Fruit fly (Drosophila melanogaster) whole organism, embryonic: ENCODE measurements around the gene CG11350.
A peak's percentile ranks its signal among the peaks of the same experiment; 100 is the strongest.

Experiments used
- Bdp1 ChIP-seq: fragments of 200-800 bp; sonication (Bioruptor generic); optimal IDR thresholded peaks from 3 replicates; lab custom pipeline; 2016; ENCODE audit warnings: missing biosample characterization, missing genetic modification characterization
- Bgb ChIP-seq: fragments of 200-800 bp; sonication (Bioruptor generic); IDR thresholded peaks from 2 replicates; pipeline ENCODE4 v1.3.6; 2022; ENCODE audit warnings: missing biosample characterization, missing genetic modification characterization; ENCODE audit not compliant: partially characterized antibody
- CG10366 ChIP-seq: fragments of 200-800 bp; sonication (Bioruptor generic); IDR thresholded peaks from 2 replicates; pipeline ENCODE4 v1.3.6; 2022; ENCODE audit warnings: missing biosample characterization, missing genetic modification characterization
- CG10431 ChIP-seq: fragments of 200-800 bp; sonication (Bioruptor generic); optimal IDR thresholded peaks from 3 replicates; lab custom pipeline; 2018; ENCODE audit warnings: missing biosample characterization, mild to moderate bottlenecking, missing genetic modification characterization
- CG10543 ChIP-seq: fragments of 200-800 bp; sonication (Bioruptor generic); optimal IDR thresholded peaks from 3 replicates; lab custom pipeline; 2017; ENCODE audit warnings: missing biosample characterization, mild to moderate bottlenecking, missing genetic modification characterization, moderate library complexity
- CG10654 ChIP-seq: fragments of 200-800 bp; sonication (Bioruptor generic); optimal IDR thresholded peaks from 2 replicates; lab custom pipeline; 2016; ENCODE audit warnings: missing biosample characterization, missing genetic modification characterization
- CG12744 ChIP-seq: fragments of 200-800 bp; sonication (Bioruptor generic); optimal IDR thresholded peaks from 2 replicates; lab custom pipeline; 2016; ENCODE audit warnings: missing biosample characterization, missing genetic modification characterization
- CG14050 ChIP-seq: fragments of 200-800 bp; sonication (Bioruptor generic); IDR thresholded peaks from 3 replicates; pipeline ENCODE4 v1.3.6; 2022; ENCODE audit warnings: missing biosample characterization, missing genetic modification characterization
- CG14441 ChIP-seq: fragments of 200-800 bp; sonication (Bioruptor generic); IDR thresholded peaks from 2 replicates; pipeline ENCODE4 v1.3.6; 2022; ENCODE audit warnings: missing biosample characterization, missing genetic modification characterization
- CG15073 ChIP-seq: fragments of 200-800 bp; sonication (Bioruptor generic); optimal IDR thresholded peaks from 2 replicates; lab custom pipeline; 2016; ENCODE audit warnings: missing biosample characterization, missing genetic modification characterization
- CG16779 ChIP-seq: fragments of 200-800 bp; sonication (Bioruptor generic); IDR thresholded peaks from 2 replicates; pipeline ENCODE4 v1.3.6; 2022; ENCODE audit warnings: missing biosample characterization, missing genetic modification characterization
- CG16863 ChIP-seq: fragments of 200-800 bp; sonication (Bioruptor generic); optimal IDR thresholded peaks from 3 replicates; lab custom pipeline; 2016; ENCODE audit warnings: missing biosample characterization, missing genetic modification characterization
- CG17361 ChIP-seq: fragments of 200-800 bp; sonication (Bioruptor generic); IDR thresholded peaks from 3 replicates; pipeline ENCODE4 v1.3.6; 2022; ENCODE audit warnings: missing biosample characterization, missing genetic modification characterization
- CG17568 ChIP-seq: fragments of 200-800 bp; sonication (Bioruptor generic); optimal IDR thresholded peaks from 2 replicates; lab custom pipeline; 2018; ENCODE audit warnings: missing biosample characterization, mild to moderate bottlenecking, missing genetic modification characterization, moderate library complexity
- CG18011 ChIP-seq: fragments of 200-800 bp; sonication (Bioruptor generic); optimal IDR thresholded peaks from 2 replicates; lab custom pipeline; 2017; ENCODE audit warnings: missing biosample characterization, missing genetic modification characterization, mild to moderate bottlenecking, moderate library complexity, missing genotype
- CG31224 ChIP-seq: fragments of 200-800 bp; sonication (Bioruptor generic); IDR thresholded peaks from 2 replicates; pipeline ENCODE4 v1.3.6; 2022; ENCODE audit warnings: missing biosample characterization, missing genetic modification characterization
- CG33213 ChIP-seq: fragments of 200-800 bp; sonication (Bioruptor generic); optimal IDR thresholded peaks from 3 replicates; lab custom pipeline; 2016; ENCODE audit warnings: missing biosample characterization, missing genetic modification characterization
- CG4328 ChIP-seq: fragments of 200-800 bp; sonication (Bioruptor generic); optimal IDR thresholded peaks from 3 replicates; lab custom pipeline; 2017; ENCODE audit warnings: missing biosample characterization, missing genetic modification reagents, missing genetic modification characterization
- CG4820 ChIP-seq: fragments of 200-800 bp; sonication (Bioruptor generic); optimal IDR thresholded peaks from 3 replicates; lab custom pipeline; 2016; ENCODE audit warnings: missing biosample characterization, missing genetic modification characterization
- CG7556 ChIP-seq: fragments of 200-800 bp; sonication (Bioruptor generic); optimal IDR thresholded peaks from 2 replicates; lab custom pipeline; 2017; ENCODE audit warnings: missing biosample characterization, mild to moderate bottlenecking, missing genetic modification characterization
- CG7745 ChIP-seq: fragments of 200-800 bp; sonication (Bioruptor generic); optimal IDR thresholded peaks from 2 replicates; lab custom pipeline; 2018; ENCODE audit warnings: missing biosample characterization, mild to moderate bottlenecking, missing genetic modification characterization, moderate library complexity
- Camta ChIP-seq: fragments of 200-800 bp; sonication (Bioruptor generic); optimal IDR thresholded peaks from 2 replicates; lab custom pipeline; 2016; ENCODE audit warnings: missing biosample characterization, missing genetic modification characterization
- D19A ChIP-seq: fragments of 200-800 bp; optimal IDR thresholded peaks from 3 replicates; lab custom pipeline; 2019; ENCODE audit warnings: missing biosample characterization, mild to moderate bottlenecking, missing genetic modification characterization, moderate library complexity
- Hmr ChIP-seq: fragments of 200-800 bp; sonication (Bioruptor generic); optimal IDR thresholded peaks from 3 replicates; lab custom pipeline; 2017; ENCODE audit warnings: mild to moderate bottlenecking, missing biosample characterization, missing genetic modification reagents, missing genetic modification characterization
- Hr3 ChIP-seq: fragments of 200-800 bp; sonication (Bioruptor generic); optimal IDR thresholded peaks from 3 replicates; lab custom pipeline; 2016; ENCODE audit warnings: missing biosample characterization, missing genetic modification characterization
- Hr39 ChIP-seq: fragments of >200 bp; optimal IDR thresholded peaks from 2 replicates; lab custom pipeline; 2017
- Nf-YA ChIP-seq: fragments of 200-800 bp; sonication (Bioruptor generic); IDR thresholded peaks from 2 replicates; pipeline ENCODE4 v1.3.6; 2022; ENCODE audit warnings: missing biosample characterization, missing genetic modification characterization
- Oaz ChIP-seq: fragments of 200-800 bp; sonication (Bioruptor generic); IDR thresholded peaks from 2 replicates; pipeline ENCODE4 v1.3.6; 2022; ENCODE audit warnings: missing biosample characterization, missing genetic modification characterization
- Side ChIP-seq: fragments of 200-800 bp; sonication (Bioruptor generic); optimal IDR thresholded peaks from 2 replicates; lab custom pipeline; 2016; ENCODE audit warnings: missing biosample characterization, missing genetic modification characterization
- Vsx1 ChIP-seq: fragments of 200-800 bp; sonication (Bioruptor generic); optimal IDR thresholded peaks from 2 replicates; lab custom pipeline; 2017; ENCODE audit warnings: missing biosample characterization, mild to moderate bottlenecking, missing genetic modification characterization, missing genetic modification reagents
- ac ChIP-seq: fragments of 200-800 bp; sonication (Bioruptor generic); optimal IDR thresholded peaks from 3 replicates; lab custom pipeline; 2017; ENCODE audit warnings: missing biosample characterization, mild to moderate bottlenecking, missing genetic modification characterization
- aop ChIP-seq: fragments of 200-800 bp; sonication (Bioruptor generic); IDR thresholded peaks from 2 replicates; pipeline ENCODE4 v1.3.6; 2022; ENCODE audit warnings: missing biosample characterization, missing genetic modification characterization
- ap ChIP-seq: fragments of 200-800 bp; sonication (Bioruptor generic); IDR thresholded peaks from 2 replicates; pipeline ENCODE4 v1.3.6; 2022; ENCODE audit warnings: missing biosample characterization, missing genetic modification characterization
- bab2 ChIP-seq: fragments of 200-800 bp; sonication (Bioruptor generic); optimal IDR thresholded peaks from 2 replicates; lab custom pipeline; 2016; ENCODE audit warnings: missing biosample characterization, missing genetic modification characterization
- cg ChIP-seq: fragments of 200-800 bp; sonication (Bioruptor generic); optimal IDR thresholded peaks from 3 replicates; lab custom pipeline; 2019; ENCODE audit warnings: missing biosample characterization, mild to moderate bottlenecking, missing genetic modification characterization, moderate library complexity
- dmrt11E ChIP-seq: fragments of 200-800 bp; sonication (Bioruptor generic); optimal IDR thresholded peaks from 3 replicates; lab custom pipeline; 2018; ENCODE audit warnings: missing biosample characterization, mild to moderate bottlenecking, missing genetic modification characterization, moderate library complexity
- esg ChIP-seq: fragments of 200-800 bp; sonication (Bioruptor generic); conservative IDR thresholded peaks from 2 replicates; pipeline ENCODE4 v1.3.6; 2022; ENCODE audit warnings: missing biosample characterization, missing genetic modification characterization
- fd102C ChIP-seq: fragments of 200-800 bp; sonication (Bioruptor generic); optimal IDR thresholded peaks from 2 replicates; lab custom pipeline; 2018; ENCODE audit warnings: missing biosample characterization, mild to moderate bottlenecking, missing genetic modification characterization, moderate library complexity
- fd3F ChIP-seq: fragments of 200-800 bp; sonication (Bioruptor generic); optimal IDR thresholded peaks from 2 replicates; lab custom pipeline; 2018; ENCODE audit warnings: missing biosample characterization, mild to moderate bottlenecking, missing genetic modification characterization, moderate library complexity
- fd96Cb ChIP-seq: fragments of 200-800 bp; sonication (Bioruptor generic); optimal IDR thresholded peaks from 2 replicates; lab custom pipeline; 2018; ENCODE audit warnings: missing biosample characterization, mild to moderate bottlenecking, missing genetic modification characterization, moderate library complexity
- h ChIP-seq: fragments of >200 bp; optimal IDR thresholded peaks from 2 replicates; lab custom pipeline; 2017
- hth ChIP-seq: fragments of >200 bp; optimal IDR thresholded peaks from 2 replicates; lab custom pipeline; 2017; ENCODE audit warnings: inconsistent platforms
- lab ChIP-seq: fragments of 200-800 bp; sonication (Bioruptor generic); optimal IDR thresholded peaks from 3 replicates; lab custom pipeline; 2017; ENCODE audit warnings: missing biosample characterization, missing genetic modification characterization, mild to moderate bottlenecking, moderate library complexity, missing genetic modification reagents
- luna ChIP-seq: fragments of 200-800 bp; sonication (Bioruptor generic); optimal IDR thresholded peaks from 2 replicates; lab custom pipeline; 2016; ENCODE audit warnings: missing biosample characterization, missing genetic modification characterization
- nerfin-1 ChIP-seq: fragments of 200-800 bp; sonication (Bioruptor generic); optimal IDR thresholded peaks from 3 replicates; lab custom pipeline; 2019; ENCODE audit warnings: missing biosample characterization, mild to moderate bottlenecking, missing genetic modification characterization, moderate library complexity
- pan ChIP-seq, 4 experiments: fragments of >200 bp in 3 of 4; fragments of 200-800 bp in 1 of 4; sonication (Bioruptor generic) in 1 of 4; optimal IDR thresholded peaks in 3 of 4; IDR thresholded peaks in 1 of 4; 2 replicates each; pipeline versions ENCODE4 v1.3.6 to Lab custom; 2017 to 2022; ENCODE audit warnings: missing biosample characterization in 2 of 4, missing genetic modification characterization in 2 of 4, mixed read lengths in 1 of 4
- pho ChIP-seq: fragments of 200-800 bp; sonication (Bioruptor generic); optimal IDR thresholded peaks from 2 replicates; lab custom pipeline; 2016; ENCODE audit warnings: missing biosample characterization, missing genetic modification characterization
- phol ChIP-seq: fragments of 200-800 bp; sonication (Bioruptor generic); optimal IDR thresholded peaks from 3 replicates; lab custom pipeline; 2018; ENCODE audit warnings: missing biosample characterization, mild to moderate bottlenecking, missing genetic modification characterization, moderate library complexity
- rib ChIP-seq: fragments of 200-800 bp; sonication (Bioruptor generic); IDR thresholded peaks from 2 replicates; pipeline ENCODE4 v1.3.6; 2022; ENCODE audit warnings: missing biosample characterization, missing genetic modification characterization
- sd ChIP-seq: fragments of 200-800 bp; sonication (Bioruptor generic); optimal IDR thresholded peaks from 3 replicates; lab custom pipeline; 2018; ENCODE audit warnings: missing biosample characterization, mild to moderate bottlenecking, missing genetic modification characterization, moderate library complexity
- ssp ChIP-seq: fragments of 200-800 bp; sonication (Bioruptor generic); IDR thresholded peaks from 2 replicates; pipeline ENCODE4 v1.3.6; 2022; ENCODE audit warnings: missing biosample characterization, missing genetic modification characterization
- z ChIP-seq: fragments of 200-800 bp; sonication (Bioruptor generic); IDR thresholded peaks from 3 replicates; pipeline ENCODE4 v1.3.6; 2022; ENCODE audit warnings: missing biosample characterization, missing genetic modification characterization

Gene CG11350

DNA sequence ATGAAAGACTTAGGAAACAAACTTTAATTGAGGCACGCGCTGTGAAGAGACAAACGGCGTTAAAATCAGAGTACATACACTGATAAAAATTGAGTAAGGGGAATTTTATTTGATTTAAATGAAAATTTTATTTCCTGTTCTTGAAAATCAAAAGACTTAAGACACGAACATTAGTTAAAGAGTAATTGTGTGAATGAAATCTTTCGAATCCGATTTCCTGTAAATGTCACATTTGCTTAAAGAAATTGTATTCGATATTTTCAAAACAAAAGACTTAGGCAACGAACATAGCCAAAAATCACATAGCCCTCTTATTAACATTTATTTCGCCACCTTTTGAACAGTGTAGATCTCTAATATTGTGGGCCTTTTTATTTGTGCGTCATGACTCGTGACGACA lies 36.8 kb upstream of the CG11350 start (continued):
- no peak for TF ChIP-seq aop (GFP tag; lab: Robert Waterston, UW)
- TF ChIP-seq z: no peak
- no peak for TF ChIP-seq Bgb (GFP tag; lab: Robert Waterston, UW)
- TF ChIP-seq CG17361: 0 out of 3 replicates have a peak, but pooled peaks have one; percentile 28
- TF ChIP-seq hth (lab: Kevin White, UChicago): no peak
- no peak for TF ChIP-seq cg (GFP tag; lab: Kevin White, UChicago)
- TF ChIP-seq phol (tag; lab: Kevin White, UChicago): no peak
- no peak for TF ChIP-seq Hr3 (GFP tag; lab: Kevin White, UChicago)
- TF ChIP-seq nerfin-1 (tag; lab: Kevin White, UChicago): no peak
- no peak for TF ChIP-seq CG18011
- TF ChIP-seq CG10654 (GFP tag; lab: Kevin White, UChicago): no peak
- TF ChIP-seq Hmr (GFP tag; lab: Kevin White, UChicago): no peak
- TF ChIP-seq lab (GFP tag; lab: Kevin White, UChicago): peak; percentile 63
- TF ChIP-seq pho (GFP tag; lab: Kevin White, UChicago): no peak
- no peak for TF ChIP-seq CG17568 (GFP tag; lab: Kevin White, UChicago)
- TF ChIP-seq Oaz (GFP tag; lab: Robert Waterston, UW): no peak
- TF ChIP-seq fd96Cb (tag; lab: Kevin White, UChicago): no peak
- no peak for TF ChIP-seq Nf-YA (GFP tag; lab: Robert Waterston, UW)
- TF ChIP-seq CG16779 (GFP tag; lab: Robert Waterston, UW): no peak
- TF ChIP-seq ac: no peak
- TF ChIP-seq Side: no peak
- no peak for TF ChIP-seq CG14441 (GFP tag; lab: Robert Waterston, UW)
- peak; percentile 4 for TF ChIP-seq bab2 (GFP tag; lab: Kevin White, UChicago)
- TF ChIP-seq luna (GFP tag; lab: Kevin White, UChicago): peak; percentile 2
- TF ChIP-seq rib: no peak
- TF ChIP-seq CG10431 (GFP tag; lab: Kevin White, UChicago): no peak
- TF ChIP-seq CG16863 (GFP tag; lab: Kevin White, UChicago): no peak
- no peak for TF ChIP-seq esg (GFP tag; lab: Robert Waterston, UW)
- TF ChIP-seq Hr39: no peak
- TF ChIP-seq ssp (GFP tag; lab: Robert Waterston, UW): no peak
- no peak for TF ChIP-seq CG4328
- TF ChIP-seq fd3F (GFP tag; lab: Kevin White, UChicago): no peak
- TF ChIP-seq CG7745 (tag; lab: Kevin White, UChicago): no peak
- TF ChIP-seq D19A: no peak
- TF ChIP-seq Vsx1 (GFP tag; lab: Kevin White, UChicago): no peak
- TF ChIP-seq Bdp1 (GFP tag; lab: Kevin White, UChicago): no peak
- no peak for TF ChIP-seq CG15073 (GFP tag; lab: Kevin White, UChicago)
- TF ChIP-seq CG4820: no peak
- TF ChIP-seq CG31224 (GFP tag; lab: Robert Waterston, UW): peak; percentile 37; the same call in 1 of the 2 replicates
- TF ChIP-seq pan (optimal IDR thresholded peaks at IDR 0.05; lab: Kevin White, UChicago): no peak
- TF ChIP-seq pan (GFP tag; optimal IDR thresholded peaks at IDR 0.05 in 1 of 2, IDR thresholded peaks at IDR 0.05 in 1 of 2): no peak
- peak; percentile 14 for TF ChIP-seq CG7556 (GFP tag; lab: Kevin White, UChicago)
- no peak for TF ChIP-seq CG12744 (GFP tag; lab: Kevin White, UChicago)
- no peak for TF ChIP-seq CG10543 (GFP tag; lab: Kevin White, UChicago)
- TF ChIP-seq sd: no peak
- no peak for TF ChIP-seq CG33213 (GFP tag; lab: Kevin White, UChicago)
- no peak for TF ChIP-seq CG10366 (GFP tag; lab: Robert Waterston, UW)
- TF ChIP-seq h (lab: Kevin White, UChicago): no peak
- TF ChIP-seq Camta: peak; percentile 8
- no peak for TF ChIP-seq fd102C
- TF ChIP-seq CG14050 (GFP tag; lab: Robert Waterston, UW): no peak
- TF ChIP-seq ap (GFP tag; lab: Robert Waterston, UW): no peak
- no peak for TF ChIP-seq dmrt11E (tag; lab: Kevin White, UChicago)
